Worm (Caenorhabditis elegans): ENCODE measurements around the gene Y37E11B.10.
"Not testable (repeated sequence)": the region's sequence is repeated elsewhere in the genome, so short reads cannot be mapped to it uniquely, and the experiment has no call there.

Gene Y37E11B.10

DNA sequence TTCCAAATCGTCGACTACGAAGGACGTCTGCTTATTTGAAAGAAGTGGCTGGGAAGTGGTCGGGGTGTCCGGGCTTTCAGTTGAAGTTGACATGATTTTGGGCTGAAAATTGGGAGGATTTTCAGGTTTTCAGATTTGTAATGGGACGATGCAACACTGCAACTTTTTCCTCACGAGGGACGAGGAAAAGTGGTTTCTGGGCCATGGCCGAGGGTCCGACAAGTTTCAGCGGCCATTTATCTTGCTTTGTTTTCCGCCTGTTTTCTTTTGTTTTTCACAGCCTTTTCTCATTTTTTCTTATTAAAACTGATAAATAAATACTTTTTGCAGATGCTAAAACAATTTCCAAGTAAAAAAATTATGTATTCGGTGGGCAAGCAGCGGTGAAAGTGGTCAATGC lies 23.5 kb downstream of the Y37E11B.10 start, which contains the start of gene blos-7:
blos-7 (minus strand) TSS at position 101 of the 400 bp plus-strand sequence.
- not testable (repeated sequence) for TF ChIP-seq hmg-11, nhr-67, elt-3 (tag; optimal IDR thresholded peaks at IDR 0.05)

DNA sequence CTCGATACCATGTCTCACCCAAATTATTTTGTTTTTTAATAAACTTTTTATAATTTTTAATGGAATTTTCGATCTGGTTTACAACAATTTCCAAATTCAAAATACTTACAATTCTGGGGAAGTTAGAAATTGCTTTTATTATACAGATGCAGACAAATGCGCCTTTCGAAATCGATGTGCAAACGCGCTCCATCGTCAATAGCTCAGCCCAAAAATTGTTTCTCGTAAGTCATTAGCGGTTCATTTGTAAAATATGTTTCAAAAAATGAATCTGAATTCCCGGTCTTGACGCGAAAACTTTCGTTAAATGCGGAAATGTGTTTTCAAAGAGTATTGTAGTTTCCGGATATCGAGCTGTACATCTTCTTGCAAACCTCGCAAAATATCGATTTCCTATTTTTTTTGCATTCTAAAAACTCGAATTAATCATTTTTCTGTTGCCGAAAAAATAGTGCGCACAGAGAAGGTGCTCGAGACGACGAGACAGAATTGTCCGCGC lies 26.7 kb downstream of the Y37E11B.10 start, which contains the start of gene Y37E11B.1:
Y37E11B.1 (plus strand) TSS at position 145 of the 499 bp plus-strand sequence.
- TF ChIP-seq egl-5 (tag; optimal IDR thresholded peaks at IDR 0.05) (no peak), mml-1 (tag; optimal IDR thresholded peaks at IDR 0.05) (no peak), R02D3.7 (tag; optimal IDR thresholded peaks at IDR 0.05) (no peak), ceh-16 (tag; optimal IDR thresholded peaks at IDR 0.05) (no peak), ztf-4 (tag; optimal IDR thresholded peaks at IDR 0.05) (no peak), nfya-1 (tag; optimal IDR thresholded peaks at IDR 0.05; ENCODE audit: insufficient read depth) (no peak), mdl-1 (tag; optimal IDR thresholded peaks at IDR 0.05) (no peak), lsy-12 (tag; optimal IDR thresholded peaks at IDR 0.05) (no peak), zag-1 (tag; optimal IDR thresholded peaks at IDR 0.05) (no peak), daf-12 (tag; optimal IDR thresholded peaks at IDR 0.05) (no peak), pqm-1 (tag; optimal IDR thresholded peaks at IDR 0.05) (no peak), aly-2 (tag; optimal IDR thresholded peaks at IDR 0.05) (no peak), ceh-9 (tag; optimal IDR thresholded peaks at IDR 0.05) (no peak), snpc-4 (tag; optimal IDR thresholded peaks at IDR 0.05) (no peak), fkh-10 (GFP tag; optimal IDR thresholded peaks at IDR 0.05) (no peak)

DNA sequence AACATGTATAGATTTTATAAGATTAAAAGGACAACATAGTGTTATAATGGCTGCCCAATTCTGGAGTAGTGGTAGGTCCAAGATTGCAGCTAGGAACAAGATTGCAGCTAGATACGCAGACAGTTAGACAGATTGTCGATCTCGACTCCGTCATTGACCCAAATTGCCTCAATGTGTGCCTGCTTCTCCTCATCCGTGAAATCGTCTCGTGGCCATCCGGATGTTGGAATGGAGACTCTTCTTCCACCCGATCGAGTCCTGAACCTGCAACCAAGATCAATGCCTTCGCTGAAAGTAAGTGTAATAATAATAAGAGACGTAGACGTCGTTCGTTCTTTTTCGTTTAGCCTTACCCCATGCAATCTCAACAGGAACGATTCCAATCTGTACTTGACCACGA lies 27.6 kb downstream of the Y37E11B.10 start:
- TF ChIP-seq pqm-1 (tag; optimal IDR thresholded peaks at IDR 0.05) (no peak), eor-1 (tag; optimal IDR thresholded peaks at IDR 0.05) (no peak), nhr-77 (tag; optimal IDR thresholded peaks at IDR 0.05) (no peak), nhr-28 (tag; optimal IDR thresholded peaks at IDR 0.05) (no peak), egl-5 (tag; optimal IDR thresholded peaks at IDR 0.05) (no peak), jun-1 (tag; optimal IDR thresholded peaks at IDR 0.05) (no peak), ztf-4 (tag; optimal IDR thresholded peaks at IDR 0.05) (no peak), ztf-11 (tag; optimal IDR thresholded peaks at IDR 0.05) (no peak), unc-62 (GFP tag; optimal IDR thresholded peaks at IDR 0.05) (no peak), nhr-11 (tag; optimal IDR thresholded peaks at IDR 0.05) (no peak), nhr-67 (tag; optimal IDR thresholded peaks at IDR 0.05) (no peak), ama-1 (optimal IDR thresholded peaks at IDR 0.05) (no peak), aly-2 (tag; optimal IDR thresholded peaks at IDR 0.05) (no peak), daf-12 (tag; optimal IDR thresholded peaks at IDR 0.05) (no peak), nhr-23 (tag; optimal IDR thresholded peaks at IDR 0.05) (no peak), ceh-28 (tag; optimal IDR thresholded peaks at IDR 0.05) (no peak), skn-1 (tag; optimal IDR thresholded peaks at IDR 0.05) (no peak), nhr-76 (tag; optimal IDR thresholded peaks at IDR 0.05) (no peak), sea-2 (GFP tag; optimal IDR thresholded peaks at IDR 0.05) (no peak)

- TF ChIP-seq nfya-1 (tag; optimal IDR thresholded peaks at IDR 0.05; ENCODE audit: insufficient read depth) (no peak), fos-1 (tag; optimal IDR thresholded peaks at IDR 0.05) (no peak), zag-1 (tag; optimal IDR thresholded peaks at IDR 0.05) (no peak), nhr-25 (tag; optimal IDR thresholded peaks at IDR 0.05) (no peak)
These were observed 28.1 kb downstream of the Y37E11B.10 start, which contains the start of gene Y37E11B.2 for ce11 chrIV:3578155-3578554. Gene Y37E11B.2 (plus strand): TSS chrIV:3578455.

DNA sequence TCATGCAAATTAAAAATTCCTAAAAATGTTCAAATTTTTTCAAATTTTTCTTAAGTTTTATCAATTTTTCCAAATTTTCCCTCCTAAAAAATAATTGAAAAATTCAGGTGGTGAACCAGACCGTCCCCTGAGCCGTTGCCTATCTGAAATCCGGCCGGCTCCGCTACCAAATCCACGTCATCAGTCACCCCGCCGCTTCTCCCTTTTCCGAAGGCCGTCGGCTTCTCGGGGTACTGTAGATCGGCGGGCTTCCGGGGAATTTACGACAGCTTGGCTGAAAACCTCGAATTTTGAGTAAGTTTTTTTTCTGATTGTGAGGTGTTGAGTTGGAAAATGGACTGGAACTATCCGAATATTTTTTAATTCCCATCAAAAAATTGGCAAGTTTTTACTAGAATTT lies 35.7 kb downstream of the Y37E11B.10 start:
- no peak for TF ChIP-seq ama-1 (optimal IDR thresholded peaks at IDR 0.05)
- no peak for TF ChIP-seq snpc-4 (tag; optimal IDR thresholded peaks at IDR 0.05)
- TF ChIP-seq nhr-237 (tag; optimal IDR thresholded peaks at IDR 0.05): no peak
- TF ChIP-seq sea-2 (GFP tag; optimal IDR thresholded peaks at IDR 0.05): no peak
- TF ChIP-seq zag-1 (tag; optimal IDR thresholded peaks at IDR 0.05): no peak
- TF ChIP-seq eor-1 (tag; optimal IDR thresholded peaks at IDR 0.05): no peak
- TF ChIP-seq nhr-76 (tag; optimal IDR thresholded peaks at IDR 0.05): no peak
- TF ChIP-seq hmg-11 (tag; optimal IDR thresholded peaks at IDR 0.05): no peak
- TF ChIP-seq pqm-1 (tag; optimal IDR thresholded peaks at IDR 0.05): no peak
- TF ChIP-seq mml-1 (tag; optimal IDR thresholded peaks at IDR 0.05): no peak
- TF ChIP-seq fkh-2 (tag; optimal IDR thresholded peaks at IDR 0.05): no peak
- no peak for TF ChIP-seq unc-62 (GFP tag; optimal IDR thresholded peaks at IDR 0.05)
- no peak for TF ChIP-seq nfya-1 (tag; optimal IDR thresholded peaks at IDR 0.05; ENCODE audit: insufficient read depth)
- TF ChIP-seq daf-12 (tag; optimal IDR thresholded peaks at IDR 0.05): no peak
- TF ChIP-seq mdl-1 (tag; optimal IDR thresholded peaks at IDR 0.05): no peak
- TF ChIP-seq ceh-16 (tag; optimal IDR thresholded peaks at IDR 0.05): no peak
- TF ChIP-seq ztf-4 (tag; optimal IDR thresholded peaks at IDR 0.05): no peak
- TF ChIP-seq fos-1 (tag; optimal IDR thresholded peaks at IDR 0.05): no peak
